Worm (Caenorhabditis elegans): ENCODE data around the gene spp-28.

Gene spp-28

ce11 chrIII:4152309-4152708 lies 37.8 kb downstream of the spp-28 start:
- TF ChIP-seq K09A11.1 (tag; optimal IDR thresholded peaks at IDR 0.05; ENCODE audit: insufficient read depth) (no peak), unc-86 (tag; optimal IDR thresholded peaks at IDR 0.05) (no peak), pqm-1 (tag; optimal IDR thresholded peaks at IDR 0.05) (no peak), ceh-19 (GFP tag; optimal IDR thresholded peaks at IDR 0.05) (no peak), Y22D7AL.16 (tag; optimal IDR thresholded peaks at IDR 0.05) (no peak), lin-11 (tag; optimal IDR thresholded peaks at IDR 0.05) (no peak), tbx-7 (tag; optimal IDR thresholded peaks at IDR 0.05) (no peak), ceh-14 (tag; optimal IDR thresholded peaks at IDR 0.05) (no peak), che-1 (tag; optimal IDR thresholded peaks at IDR 0.05) (no peak), C38D4.7 (GFP tag; optimal IDR thresholded peaks at IDR 0.05) (no peak)

ce11 chrIII:4151548-4152104 lies 38.5 kb downstream of the spp-28 start, which contains the start of the genes wht-3 and har-1:
Gene wht-3 (minus strand): TSS chrIII:4151598.
Gene har-1 (plus strand): TSS chrIII:4152054.
- TF ChIP-seq npax-4 (tag; optimal IDR thresholded peaks at IDR 0.05) (no peak), hlh-30 (tag; optimal IDR thresholded peaks at IDR 0.05; ENCODE audit: insufficient read depth) (no peak), ceh-18 (tag; optimal IDR thresholded peaks at IDR 0.05) (no peak), hlh-8 (tag; optimal IDR thresholded peaks at IDR 0.05) (no peak)

- TF ChIP-seq pag-3 (tag; optimal IDR thresholded peaks at IDR 0.05; ENCODE audit: borderline replicate concordance) = no peak
- TF ChIP-seq pat-9 (tag; optimal IDR thresholded peaks at IDR 0.05) = no peak
- peak; percentile 15 for TF ChIP-seq ceh-31 (tag; optimal IDR thresholded peaks at IDR 0.05)
- no peak for TF ChIP-seq ahr-1 (tag; optimal IDR thresholded peaks at IDR 0.05)
- TF ChIP-seq ceh-45 (GFP tag; IDR thresholded peaks at IDR 0.05) = no peak
- no peak for TF ChIP-seq eyg-1 (tag; optimal IDR thresholded peaks at IDR 0.05)
- TF ChIP-seq sox-4 (tag; optimal IDR thresholded peaks at IDR 0.05) = no peak
- no peak for TF ChIP-seq npax-4 (tag; optimal IDR thresholded peaks at IDR 0.05)
- TF ChIP-seq mec-3 (tag; optimal IDR thresholded peaks at IDR 0.05; ENCODE audit: borderline replicate concordance) = no peak
- TF ChIP-seq rnt-1 (tag; optimal IDR thresholded peaks at IDR 0.05) = no peak
- TF ChIP-seq dve-1 (tag; optimal IDR thresholded peaks at IDR 0.05) = no peak
- no peak for TF ChIP-seq odd-2 (tag; optimal IDR thresholded peaks at IDR 0.05)
- no peak for TF ChIP-seq ceh-22 (tag; optimal IDR thresholded peaks at IDR 0.05)
- TF ChIP-seq C38D4.7 (GFP tag; optimal IDR thresholded peaks at IDR 0.05) = no peak
- no peak for TF ChIP-seq nhr-11 (tag; optimal IDR thresholded peaks at IDR 0.05)
- TF ChIP-seq lin-11 (tag; optimal IDR thresholded peaks at IDR 0.05) = no peak
- no peak for TF ChIP-seq ref-2 (tag; optimal IDR thresholded peaks at IDR 0.05)
- TF ChIP-seq madf-2 (tag; optimal IDR thresholded peaks at IDR 0.05) = no peak
- TF ChIP-seq pha-4 (tag; optimal IDR thresholded peaks at IDR 0.05) = no peak
- no peak for TF ChIP-seq lim-6 (tag; optimal IDR thresholded peaks at IDR 0.05)
- no peak for TF ChIP-seq gmeb-2 (tag; optimal IDR thresholded peaks at IDR 0.05)
- TF ChIP-seq ztf-16 (tag; optimal IDR thresholded peaks at IDR 0.05) = no peak
- TF ChIP-seq nfya-1 (tag; optimal IDR thresholded peaks at IDR 0.05) = peak; percentile 81
- TF ChIP-seq ets-4 (tag; optimal IDR thresholded peaks at IDR 0.05) = no peak
- peak; percentile 1 for TF ChIP-seq hlh-30 (tag; optimal IDR thresholded peaks at IDR 0.05; ENCODE audit: insufficient read depth)
- no peak for TF ChIP-seq zip-5 (tag; optimal IDR thresholded peaks at IDR 0.05)
- TF ChIP-seq unc-86 (tag; optimal IDR thresholded peaks at IDR 0.05) = peak; percentile 23
- no peak for TF ChIP-seq hlh-13 (GFP tag; optimal IDR thresholded peaks at IDR 0.05)
- no peak for TF ChIP-seq ceh-2 (tag; optimal IDR thresholded peaks at IDR 0.05)
- peak; percentile 62 for TF ChIP-seq ceh-30 (tag; optimal IDR thresholded peaks at IDR 0.05)
- TF ChIP-seq che-1 (tag; optimal IDR thresholded peaks at IDR 0.05) = no peak
- TF ChIP-seq pha-2 (tag; optimal IDR thresholded peaks at IDR 0.05) = no peak
- TF ChIP-seq ama-1 (optimal IDR thresholded peaks at IDR 0.05) = no peak
- no peak for TF ChIP-seq K02D7.2 (tag; optimal IDR thresholded peaks at IDR 0.05)
- TF ChIP-seq tbx-2 (tag; optimal IDR thresholded peaks at IDR 0.05) = peak; percentile 5
- TF ChIP-seq ceh-18 (tag; optimal IDR thresholded peaks at IDR 0.05) = peak; percentile 15
- no peak for TF ChIP-seq ceh-9 (tag; optimal IDR thresholded peaks at IDR 0.05)
- TF ChIP-seq elt-2 (tag; optimal IDR thresholded peaks at IDR 0.05) = peak; percentile 36
- no peak for TF ChIP-seq fkh-6 (tag; optimal IDR thresholded peaks at IDR 0.05)
- TF ChIP-seq ceh-19 (GFP tag; optimal IDR thresholded peaks at IDR 0.05) = no peak
- no peak for TF ChIP-seq ceh-34 (tag; optimal IDR thresholded peaks at IDR 0.05)
- TF ChIP-seq pax-1 (tag; optimal IDR thresholded peaks at IDR 0.05) = no peak
- no peak for TF ChIP-seq ttx-3 (tag; optimal IDR thresholded peaks at IDR 0.05)
Measured at ce11 chrIII:4150919-4151318, 39.2 kb downstream of the spp-28 start.
